Worm (Caenorhabditis elegans): Measurements from ENCODE around the gene srw-68.

srw-68 gene

DNA sequence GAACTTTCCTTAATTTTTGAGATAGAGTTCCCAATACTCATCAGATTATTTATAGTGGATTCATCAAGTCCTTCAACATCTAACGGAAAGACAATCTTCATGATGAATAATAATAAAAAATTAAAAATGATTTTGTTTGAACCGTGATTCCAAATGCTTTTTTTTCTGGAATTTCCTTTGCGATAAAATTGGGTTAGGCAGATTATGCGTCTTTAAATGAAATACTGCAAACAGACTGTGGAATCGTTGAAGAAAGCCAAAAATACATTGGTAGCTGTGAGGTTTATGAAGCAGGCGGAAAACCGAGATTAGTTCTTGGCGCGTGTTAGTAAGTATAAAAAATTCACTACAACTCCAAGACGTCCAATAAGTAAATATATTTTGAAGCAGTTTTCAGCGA, at the start of gene srw-68:
Gene srw-68 (minus strand): TSS at position 101 of the 400 bp plus-strand sequence.
- TF ChIP-seq mep-1 (tag; optimal IDR thresholded peaks at IDR 0.05) (no peak), hlh-1 (tag; optimal IDR thresholded peaks at IDR 0.05) (no peak), lin-32 (GFP tag; optimal IDR thresholded peaks at IDR 0.05) (no peak), zip-8 (tag; optimal IDR thresholded peaks at IDR 0.05) (no peak), blmp-1 (tag; optimal IDR thresholded peaks at IDR 0.05) (no peak), lsy-2 (tag; optimal IDR thresholded peaks at IDR 0.05) (no peak), ceh-83 (GFP tag; optimal IDR thresholded peaks at IDR 0.05) (no peak), nhr-28 (tag; optimal IDR thresholded peaks at IDR 0.05) (no peak), lin-13 (tag; optimal IDR thresholded peaks at IDR 0.05) (no peak), tbx-8 (GFP tag; optimal IDR thresholded peaks at IDR 0.05) (no peak), unc-62 (GFP tag; optimal IDR thresholded peaks at IDR 0.05) (no peak), ceh-43 (GFP tag; optimal IDR thresholded peaks at IDR 0.05) (no peak), mls-2 (tag; optimal IDR thresholded peaks at IDR 0.05) (no peak), snpc-4 (tag; optimal IDR thresholded peaks at IDR 0.05) (no peak), unc-120 (tag; optimal IDR thresholded peaks at IDR 0.05; ENCODE audit: poor library complexity, severe bottlenecking) (no peak), nhr-12 (tag; optimal IDR thresholded peaks at IDR 0.05) (no peak), bed-3 (GFP tag; optimal IDR thresholded peaks at IDR 0.05) (no peak)

- TF ChIP-seq nhr-12 (tag; optimal IDR thresholded peaks at IDR 0.05) (no peak), ceh-39 (tag; optimal IDR thresholded peaks at IDR 0.05) (no peak), unc-39 (tag; optimal IDR thresholded peaks at IDR 0.05) (no peak), elt-3 (tag; optimal IDR thresholded peaks at IDR 0.05) (no peak), pha-4 (tag; optimal IDR thresholded peaks at IDR 0.05) (no peak), ceh-83 (GFP tag; optimal IDR thresholded peaks at IDR 0.05) (no peak), hlh-1 (tag; optimal IDR thresholded peaks at IDR 0.05) (no peak), lin-32 (GFP tag; optimal IDR thresholded peaks at IDR 0.05) (no peak)
These were observed 46.3 kb upstream of the srw-68 start, which contains the start of gene str-28 for ce11 chrV:7472815-7473214. Gene str-28, minus strand, starts transcription at chrV:7472915.

DNA sequence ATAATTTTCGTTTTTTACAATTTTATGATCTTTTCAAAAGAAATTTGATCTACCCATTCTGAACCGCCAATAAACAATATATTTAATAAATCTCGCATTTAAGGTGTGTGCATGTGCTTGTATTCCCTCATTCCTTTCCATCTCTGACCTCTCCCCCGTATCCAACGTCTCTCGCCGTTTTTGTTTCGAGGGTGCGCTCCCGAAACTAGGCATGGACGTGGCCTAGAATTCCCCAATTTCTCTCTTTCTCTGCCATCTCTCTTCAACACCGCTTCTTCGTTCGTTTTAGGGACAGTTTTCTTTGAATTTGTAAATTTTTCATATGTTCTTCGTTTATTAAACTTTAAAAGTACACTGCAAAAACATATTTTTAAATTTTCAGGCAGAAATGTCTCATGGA, 39.0 kb upstream of the srw-68 start, which contains the start of gene F25E5.1:
Gene F25E5.1 (plus strand): TSS at position 376 of the 400 bp plus-strand sequence.
- TF ChIP-seq sptf-1 (tag; optimal IDR thresholded peaks at IDR 0.05) (peak; percentile 45), nhr-28 (tag; optimal IDR thresholded peaks at IDR 0.05) (no peak), cnd-1 (tag; optimal IDR thresholded peaks at IDR 0.05) (no peak), nhr-237 (tag; optimal IDR thresholded peaks at IDR 0.05) (peak; percentile 31), elt-3 (tag; optimal IDR thresholded peaks at IDR 0.05) (no peak), ham-2 (GFP tag; optimal IDR thresholded peaks at IDR 0.05) (no peak), nhr-2 (tag; optimal IDR thresholded peaks at IDR 0.05) (no peak), unc-120 (tag; optimal IDR thresholded peaks at IDR 0.05; ENCODE audit: poor library complexity, severe bottlenecking) (peak; percentile 98), mep-1 (tag; optimal IDR thresholded peaks at IDR 0.05) (peak; percentile 59), M03D4.4 (tag; optimal IDR thresholded peaks at IDR 0.05) (peak; percentile 37), unc-39 (tag; optimal IDR thresholded peaks at IDR 0.05) (no peak), lin-13 (tag; optimal IDR thresholded peaks at IDR 0.05) (peak; percentile 54), elt-1 (tag; optimal IDR thresholded peaks at IDR 0.05; ENCODE audit: borderline replicate concordance, insufficient read depth) (no peak), hlh-1 (tag; optimal IDR thresholded peaks at IDR 0.05) (no peak), drap-1 (GFP tag; optimal IDR thresholded peaks at IDR 0.05) (no peak), lsy-2 (tag; optimal IDR thresholded peaks at IDR 0.05) (peak; percentile 58), bed-3 (GFP tag; optimal IDR thresholded peaks at IDR 0.05) (no peak), pha-4 (tag; optimal IDR thresholded peaks at IDR 0.05) (peak; percentile 44)

DNA sequence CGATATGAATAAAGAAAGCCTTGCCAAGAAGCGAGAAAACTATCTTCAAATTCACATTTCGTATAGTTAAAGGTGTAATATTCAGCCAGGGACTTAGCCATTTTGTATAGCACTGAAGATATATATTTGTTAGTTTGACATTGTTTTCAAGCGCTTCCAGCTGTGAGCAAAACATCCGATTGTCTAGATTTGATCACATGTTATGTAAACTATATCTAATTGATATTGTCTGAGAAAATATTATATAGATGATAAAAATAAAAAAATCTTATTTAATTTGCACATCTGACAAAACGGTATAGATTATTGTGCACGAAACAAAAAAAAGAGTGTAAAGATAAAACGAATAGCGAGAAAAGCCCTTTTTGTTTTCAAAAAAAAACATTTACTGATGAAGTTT, 38.2 kb upstream of the srw-68 start, which contains the start of gene srh-89:
Gene srh-89 (minus strand): TSS at position 101 of the 400 bp plus-strand sequence.
- TF ChIP-seq unc-120 (tag; optimal IDR thresholded peaks at IDR 0.05; ENCODE audit: poor library complexity, severe bottlenecking) (no peak), nhr-2 (tag; optimal IDR thresholded peaks at IDR 0.05) (no peak), flh-1 (GFP tag; optimal IDR thresholded peaks at IDR 0.05) (no peak), blmp-1 (tag; optimal IDR thresholded peaks at IDR 0.05) (no peak), snpc-4 (tag; optimal IDR thresholded peaks at IDR 0.05) (no peak), mep-1 (tag; optimal IDR thresholded peaks at IDR 0.05) (no peak), pha-4 (tag; optimal IDR thresholded peaks at IDR 0.05) (no peak), lin-13 (tag; optimal IDR thresholded peaks at IDR 0.05) (no peak)

DNA sequence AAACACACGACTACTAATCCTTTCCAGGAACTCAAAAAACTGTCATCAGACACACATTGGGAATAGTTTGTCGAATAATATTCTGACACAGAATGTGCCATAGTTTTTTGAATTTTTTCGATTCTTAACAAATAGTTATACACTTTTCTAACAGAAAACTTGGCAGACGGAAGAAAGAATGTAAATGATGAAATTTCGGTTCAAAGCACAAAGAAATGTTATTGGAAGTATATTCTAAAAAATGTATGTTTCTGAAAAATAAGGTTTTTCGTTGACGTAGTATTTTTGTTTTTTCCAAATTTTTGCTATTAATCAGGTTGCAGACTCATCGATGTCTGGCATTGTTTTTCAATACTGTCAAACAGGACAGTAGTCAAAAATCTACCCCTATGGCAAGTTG, 34.4 kb upstream of the srw-68 start, which contains the start of gene srh-92:
Gene srh-92 (minus strand): TSS at position 101 of the 400 bp plus-strand sequence.
- TF ChIP-seq pha-4 (tag; optimal IDR thresholded peaks at IDR 0.05), result no peak

All from whole organism, mixed stage, embryonic.